Fruit fly (Drosophila melanogaster): Measurements from ENCODE around the gene CG2233.

Gene CG2233

DNA sequence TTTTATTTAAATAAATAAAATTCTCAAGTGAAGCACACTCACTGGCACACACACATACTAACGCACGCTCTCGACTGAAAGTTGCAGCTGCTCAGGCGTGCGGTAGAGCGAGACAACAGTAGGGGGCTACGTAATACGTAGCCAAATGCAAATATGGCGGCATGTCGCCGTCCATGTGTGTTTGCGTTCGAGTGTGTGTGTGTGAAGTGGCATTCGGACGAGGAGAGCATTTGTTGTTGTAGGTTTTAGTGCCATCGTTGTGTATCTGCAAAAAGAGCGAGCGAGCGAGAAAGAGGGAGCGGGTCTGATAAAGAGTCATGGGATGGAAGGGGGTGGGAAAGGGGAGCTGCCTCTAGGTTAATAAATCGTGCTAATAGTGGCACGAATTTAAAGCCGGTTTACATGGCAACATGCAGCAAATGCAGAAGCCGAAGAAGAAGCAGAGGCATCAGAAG lies 21.2 kb upstream of the CG2233 start (continued):
- peak; percentile 34; the same call in 1 of the 2 replicates for TF ChIP-seq Adf1 (GFP tag; IDR thresholded peaks at IDR 0.05)
- TF ChIP-seq Fer3 (tag; optimal IDR thresholded peaks at IDR 0.05), result no peak
- TF ChIP-seq CG7839 (tag; optimal IDR thresholded peaks at IDR 0.05), result no peak
- no peak for TF ChIP-seq toy (GFP tag; IDR thresholded peaks at IDR 0.05)
- no peak for TF ChIP-seq unc-4 (GFP tag; IDR thresholded peaks at IDR 0.05; ENCODE audit: partially characterized antibody)
- no peak for TF ChIP-seq fd102C (GFP tag; optimal IDR thresholded peaks at IDR 0.05)
- no peak for TF ChIP-seq grn (GFP tag; optimal IDR thresholded peaks at IDR 0.05)
- no peak for TF ChIP-seq amos (GFP tag; IDR thresholded peaks at IDR 0.05; ENCODE audit: partially characterized antibody)
- no peak for TF ChIP-seq CG31224 (GFP tag; IDR thresholded peaks at IDR 0.05)
- no peak for TF ChIP-seq Hr51 (GFP tag; optimal IDR thresholded peaks at IDR 0.05)
- no peak for TF ChIP-seq Hand (GFP tag; optimal IDR thresholded peaks at IDR 0.05)
- no peak for TF ChIP-seq Dad (GFP tag; optimal IDR thresholded peaks at IDR 0.05)
- no peak for TF ChIP-seq nom (GFP tag; optimal IDR thresholded peaks at IDR 0.05)
- no peak for TF ChIP-seq CG9932 (GFP tag; IDR thresholded peaks at IDR 0.05)
- TF ChIP-seq CG7357 (GFP tag; IDR thresholded peaks at IDR 0.05), result no peak
- TF ChIP-seq CG4730 (GFP tag; IDR thresholded peaks at IDR 0.05), result no peak
- TF ChIP-seq CG17186 (GFP tag; optimal IDR thresholded peaks at IDR 0.05), result no peak
- no peak for TF ChIP-seq lov (optimal IDR thresholded peaks at IDR 0.05)
- TF ChIP-seq lov (GFP tag; IDR thresholded peaks at IDR 0.05), result peak; percentile 65; the same call in 2 of the 3 replicates
- TF ChIP-seq CG15269 (tag; optimal IDR thresholded peaks at IDR 0.05), result no peak
- TF ChIP-seq Spps (tag; optimal IDR thresholded peaks at IDR 0.05), result no peak
- TF ChIP-seq psq (GFP tag; optimal IDR thresholded peaks at IDR 0.05), result no peak
- 0 out of 2 replicates have a peak, but pooled peaks have one; percentile 30 for TF ChIP-seq Drgx (GFP tag; IDR thresholded peaks at IDR 0.05)
- no peak for TF ChIP-seq CG42726 (GFP tag; IDR thresholded peaks at IDR 0.05; ENCODE audit: partially characterized antibody)
- no peak for TF ChIP-seq CG3847 (GFP tag; IDR thresholded peaks at IDR 0.05)
- no peak for TF ChIP-seq HLH4C (GFP tag; IDR thresholded peaks at IDR 0.05; ENCODE audit: partially characterized antibody)
- no peak for TF ChIP-seq bowl (GFP tag; IDR thresholded peaks at IDR 0.05)
- peak; percentile 98 for TF ChIP-seq CG9437 (GFP tag; optimal IDR thresholded peaks at IDR 0.05)
- TF ChIP-seq Aef1 (GFP tag; IDR thresholded peaks at IDR 0.05), result 0 out of 3 replicates have a peak, but pooled peaks have one; percentile 25
- TF ChIP-seq CG2116 (GFP tag; optimal IDR thresholded peaks at IDR 0.05), result no peak
- no peak for TF ChIP-seq CG13624 (GFP tag; optimal IDR thresholded peaks at IDR 0.05)
- TF ChIP-seq PHDP (tag; optimal IDR thresholded peaks at IDR 0.05), result no peak
- no peak for TF ChIP-seq CG13775 (GFP tag; optimal IDR thresholded peaks at IDR 0.05)
- TF ChIP-seq jing (GFP tag; optimal IDR thresholded peaks at IDR 0.05), result no peak
- no peak for TF ChIP-seq inv (GFP tag; IDR thresholded peaks at IDR 0.05; ENCODE audit: partially characterized antibody)
- peak; percentile 63; the same call in 2 of the 3 replicates for TF ChIP-seq z (GFP tag; IDR thresholded peaks at IDR 0.05)
- no peak for TF ChIP-seq CG2199 (GFP tag; IDR thresholded peaks at IDR 0.05)
- TF ChIP-seq CG9215 (GFP tag; IDR thresholded peaks at IDR 0.05), result no peak
- no peak for TF ChIP-seq CG6765 (GFP tag; optimal IDR thresholded peaks at IDR 0.05)
- no peak for TF ChIP-seq Dbx (GFP tag; IDR thresholded peaks at IDR 0.05)
- no peak for TF ChIP-seq zfh1 (GFP tag; IDR thresholded peaks at IDR 0.05)
- no peak for TF ChIP-seq CG4820 (GFP tag; optimal IDR thresholded peaks at IDR 0.05)
- TF ChIP-seq org-1 (GFP tag; optimal IDR thresholded peaks at IDR 0.05), result no peak
- TF ChIP-seq CG9876 (GFP tag; optimal IDR thresholded peaks at IDR 0.05), result no peak
- TF ChIP-seq CG14710 (tag; optimal IDR thresholded peaks at IDR 0.05), result no peak
- no peak for TF ChIP-seq CG16815 (GFP tag; optimal IDR thresholded peaks at IDR 0.05)
- TF ChIP-seq yki (optimal IDR thresholded peaks at IDR 0.05), result no peak
- peak; percentile 38 for TF ChIP-seq BtbVII (GFP tag; optimal IDR thresholded peaks at IDR 0.05)
- peak; percentile 57 for TF ChIP-seq sob (GFP tag; IDR thresholded peaks at IDR 0.05)
- peak; percentile 84 for TF ChIP-seq Med (GFP tag)
- TF ChIP-seq Sin3A (optimal IDR thresholded peaks at IDR 0.05), result no peak
- no peak for TF ChIP-seq CG12071 (GFP tag; optimal IDR thresholded peaks at IDR 0.05)

All from whole organism, embryonic.